Fruit fly (Drosophila melanogaster): Measurements from ENCODE around the gene phol.

The phol gene

dm6 chr3L:9502856-9503255, 46.8 kb upstream of the phol start:
- TF ChIP-seq CG14655 (GFP tag; optimal IDR thresholded peaks at IDR 0.05), result no peak
- no peak for TF ChIP-seq fd96Ca (GFP tag; IDR thresholded peaks at IDR 0.05)

dm6 chr3L:9502294-9502693, 46.2 kb upstream of the phol start:
- TF ChIP-seq D1 (tag; optimal IDR thresholded peaks at IDR 0.05), result no peak
- TF ChIP-seq CG10348 (GFP tag; IDR thresholded peaks at IDR 0.05), result no peak
- no peak for TF ChIP-seq CG17806 (tag; optimal IDR thresholded peaks at IDR 0.05)
- no peak for TF ChIP-seq rn (GFP tag; IDR thresholded peaks at IDR 0.05)
- no peak for TF ChIP-seq Pif1B (GFP tag; optimal IDR thresholded peaks at IDR 0.05)
- TF ChIP-seq CG4496 (GFP tag; IDR thresholded peaks at IDR 0.05), result no peak
- TF ChIP-seq CG32121 (GFP tag; IDR thresholded peaks at IDR 0.05), result no peak
- no peak for TF ChIP-seq CG8301 (tag; optimal IDR thresholded peaks at IDR 0.05)
- no peak for TF ChIP-seq Snoo (tag; optimal IDR thresholded peaks at IDR 0.05)
- no peak for TF ChIP-seq Pif1A (GFP tag; optimal IDR thresholded peaks at IDR 0.05)
- TF ChIP-seq gl (tag; optimal IDR thresholded peaks at IDR 0.05), result no peak
- no peak for TF ChIP-seq fd96Ca (GFP tag; IDR thresholded peaks at IDR 0.05)
- no peak for TF ChIP-seq CG14655 (GFP tag; optimal IDR thresholded peaks at IDR 0.05)

dm6 chr3L:9501298-9501697, 45.2 kb upstream of the phol start:
- TF ChIP-seq Snoo (tag; optimal IDR thresholded peaks at IDR 0.05), result no peak
- no peak for TF ChIP-seq CG14655 (GFP tag; optimal IDR thresholded peaks at IDR 0.05)
- TF ChIP-seq CG8159 (tag; optimal IDR thresholded peaks at IDR 0.05), result no peak
- no peak for TF ChIP-seq CG15710 (tag; optimal IDR thresholded peaks at IDR 0.05)
- TF ChIP-seq fd96Ca (GFP tag; IDR thresholded peaks at IDR 0.05), result no peak
- no peak for TF ChIP-seq CG8301 (tag; optimal IDR thresholded peaks at IDR 0.05)
- no peak for TF ChIP-seq EcR (GFP tag; optimal IDR thresholded peaks at IDR 0.05)
- TF ChIP-seq CG13204 (GFP tag; optimal IDR thresholded peaks at IDR 0.05), result no peak
- TF ChIP-seq CG4496 (GFP tag; IDR thresholded peaks at IDR 0.05), result no peak
- TF ChIP-seq CG17806 (tag; optimal IDR thresholded peaks at IDR 0.05), result no peak
- no peak for TF ChIP-seq CG34367 (tag; optimal IDR thresholded peaks at IDR 0.05)
- TF ChIP-seq gl (tag; optimal IDR thresholded peaks at IDR 0.05), result no peak
- no peak for TF ChIP-seq rn (GFP tag; IDR thresholded peaks at IDR 0.05)
- TF ChIP-seq Pif1A (GFP tag; optimal IDR thresholded peaks at IDR 0.05), result no peak
- no peak for TF ChIP-seq CG10348 (GFP tag; IDR thresholded peaks at IDR 0.05)
- no peak for TF ChIP-seq Pif1B (GFP tag; optimal IDR thresholded peaks at IDR 0.05)
- TF ChIP-seq D1 (tag; optimal IDR thresholded peaks at IDR 0.05), result no peak
- TF ChIP-seq CG12605 (GFP tag; IDR thresholded peaks at IDR 0.05), result no peak

dm6 chr3L:9499919-9500807, 44.1 kb upstream of the phol start:
- TF ChIP-seq CG10348 (GFP tag; IDR thresholded peaks at IDR 0.05) (no peak), Ets98B (GFP tag; IDR thresholded peaks at IDR 0.05) (no peak), CG4496 (GFP tag; IDR thresholded peaks at IDR 0.05) (no peak), CG34367 (tag; optimal IDR thresholded peaks at IDR 0.05) (no peak), CG14655 (GFP tag; optimal IDR thresholded peaks at IDR 0.05) (no peak), EcR (GFP tag; optimal IDR thresholded peaks at IDR 0.05) (peak; percentile 74), CG15710 (tag; optimal IDR thresholded peaks at IDR 0.05) (no peak)

dm6 chr3L:9497981-9498619, 42.0 kb upstream of the phol start:
- no peak for TF ChIP-seq Snoo (tag; optimal IDR thresholded peaks at IDR 0.05)
- no peak for TF ChIP-seq fd96Ca (GFP tag; IDR thresholded peaks at IDR 0.05)
- no peak for TF ChIP-seq CG15710 (tag; optimal IDR thresholded peaks at IDR 0.05)
- no peak for TF ChIP-seq CG8301 (tag; optimal IDR thresholded peaks at IDR 0.05)

dm6 chr3L:9497249-9497648, 41.2 kb upstream of the phol start:
- no peak for TF ChIP-seq D1 (tag; optimal IDR thresholded peaks at IDR 0.05)
- no peak for TF ChIP-seq Ets98B (GFP tag; IDR thresholded peaks at IDR 0.05)
- no peak for TF ChIP-seq Pif1B (GFP tag; optimal IDR thresholded peaks at IDR 0.05)
- no peak for TF ChIP-seq CG8159 (tag; optimal IDR thresholded peaks at IDR 0.05)
- no peak for TF ChIP-seq CG4496 (GFP tag; IDR thresholded peaks at IDR 0.05)

dm6 chr3L:9492115-9492514, 36.0 kb upstream of the phol start, which contains the start of gene CG32037:
Gene CG32037, minus strand, starts transcription at chr3L:9492215.
- TF ChIP-seq CG13204 (GFP tag; optimal IDR thresholded peaks at IDR 0.05) (no peak), EcR (GFP tag; optimal IDR thresholded peaks at IDR 0.05) (no peak), Snoo (tag; optimal IDR thresholded peaks at IDR 0.05) (no peak), CG17806 (tag; optimal IDR thresholded peaks at IDR 0.05) (no peak), CG10348 (GFP tag; IDR thresholded peaks at IDR 0.05) (no peak), rn (GFP tag; IDR thresholded peaks at IDR 0.05) (no peak), CG14655 (GFP tag; optimal IDR thresholded peaks at IDR 0.05) (no peak), CG12605 (GFP tag; IDR thresholded peaks at IDR 0.05) (no peak), CG8159 (tag; optimal IDR thresholded peaks at IDR 0.05) (no peak), Ets98B (GFP tag; IDR thresholded peaks at IDR 0.05) (no peak), CG9948 (tag; optimal IDR thresholded peaks at IDR 0.05) (no peak), Pif1A (GFP tag; optimal IDR thresholded peaks at IDR 0.05) (no peak)

Data from whole organism, pupa.